Fruit fly (Drosophila melanogaster) whole organism, embryonic: ENCODE data around the gene CG17930.

ENCODE experiments used
- ATbp ChIP-seq: fragments of 200-800 bp; sonication (Bioruptor generic); optimal IDR thresholded peaks from 2 replicates; lab custom pipeline; 2017; ENCODE audit warnings: missing biosample characterization, mild to moderate bottlenecking, missing genetic modification characterization, missing genetic modification reagents
- Asciz ChIP-seq: fragments of 200-800 bp; sonication (Bioruptor generic); optimal IDR thresholded peaks from 2 replicates; lab custom pipeline; 2017; ENCODE audit warnings: missing biosample characterization, mild to moderate bottlenecking, missing genetic modification characterization, missing genetic modification reagents
- B-H2 ChIP-seq: fragments of 200-800 bp; sonication (Bioruptor generic); optimal IDR thresholded peaks from 2 replicates; lab custom pipeline; 2018; ENCODE audit warnings: missing biosample characterization, mild to moderate bottlenecking, missing genetic modification characterization
- CG1024 ChIP-seq: fragments of 200-800 bp; sonication (Bioruptor generic); IDR thresholded peaks from 2 replicates; pipeline ENCODE4 v1.3.6; 2022; ENCODE audit warnings: missing biosample characterization, missing genetic modification characterization
- CG10366 ChIP-seq: fragments of 200-800 bp; sonication (Bioruptor generic); IDR thresholded peaks from 2 replicates; pipeline ENCODE4 v1.3.6; 2022; ENCODE audit warnings: missing biosample characterization, missing genetic modification characterization
- CG12155 ChIP-seq: fragments of 200-800 bp; sonication (Bioruptor generic); optimal IDR thresholded peaks from 3 replicates; lab custom pipeline; 2016; ENCODE audit warnings: missing biosample characterization, missing genetic modification characterization
- CG12236 ChIP-seq: fragments of 200-800 bp; sonication (Bioruptor generic); optimal IDR thresholded peaks from 2 replicates; lab custom pipeline; 2016; ENCODE audit warnings: missing biosample characterization, missing genetic modification characterization
- CG13287 ChIP-seq: fragments of 200-800 bp; sonication (Bioruptor generic); IDR thresholded peaks from 2 replicates; pipeline ENCODE4 v1.3.6; 2022; ENCODE audit warnings: missing biosample characterization, missing genetic modification characterization; ENCODE audit not compliant: partially characterized antibody
- CG15269 ChIP-seq: fragments of 200-800 bp; sonication (Bioruptor generic); optimal IDR thresholded peaks from 2 replicates; lab custom pipeline; 2018; ENCODE audit warnings: missing biosample characterization, mild to moderate bottlenecking, missing genetic modification characterization, moderate library complexity
- CG15601 ChIP-seq: fragments of 200-800 bp; sonication (Bioruptor generic); optimal IDR thresholded peaks from 3 replicates; lab custom pipeline; 2019; ENCODE audit warnings: missing biosample characterization, mild to moderate bottlenecking, missing genetic modification characterization, moderate library complexity
- CG17361 ChIP-seq: fragments of 200-800 bp; sonication (Bioruptor generic); IDR thresholded peaks from 3 replicates; pipeline ENCODE4 v1.3.6; 2022; ENCODE audit warnings: missing biosample characterization, missing genetic modification characterization
- CG17912 ChIP-seq: fragments of 200-800 bp; sonication (Bioruptor generic); optimal IDR thresholded peaks from 2 replicates; lab custom pipeline; 2018; ENCODE audit warnings: missing biosample characterization, mild to moderate bottlenecking, missing genetic modification characterization
- CG18262 ChIP-seq: fragments of 200-800 bp; optimal IDR thresholded peaks from 3 replicates; lab custom pipeline; 2019; ENCODE audit warnings: missing biosample characterization, mild to moderate bottlenecking, missing genetic modification characterization, moderate library complexity
- CG18476 ChIP-seq: fragments of 200-800 bp; sonication (Bioruptor generic); optimal IDR thresholded peaks from 2 replicates; lab custom pipeline; 2016; ENCODE audit warnings: missing biosample characterization, mild to moderate bottlenecking, missing genetic modification characterization
- CG2678 ChIP-seq: fragments of 200-800 bp; sonication (Bioruptor generic); optimal IDR thresholded peaks from 3 replicates; lab custom pipeline; 2019; ENCODE audit warnings: missing biosample characterization, mild to moderate bottlenecking, missing genetic modification characterization, moderate library complexity
- CG3163 ChIP-seq: fragments of 200-800 bp; sonication (Bioruptor generic); optimal IDR thresholded peaks from 3 replicates; lab custom pipeline; 2016; ENCODE audit warnings: missing biosample characterization, missing genetic modification characterization
- CG43689 ChIP-seq: fragments of 200-800 bp; sonication (Bioruptor generic); IDR thresholded peaks from 2 replicates; pipeline ENCODE4 v1.3.6; 2022; ENCODE audit warnings: missing biosample characterization, missing genetic modification characterization
- CG6791 ChIP-seq: fragments of 200-800 bp; sonication (Bioruptor generic); IDR thresholded peaks from 3 replicates; pipeline ENCODE4 v1.3.6; 2022; ENCODE audit warnings: missing biosample characterization, missing genetic modification characterization; ENCODE audit not compliant: partially characterized antibody
- CG7357 ChIP-seq: fragments of 200-800 bp; sonication (Bioruptor generic); IDR thresholded peaks from 3 replicates; pipeline ENCODE4 v1.3.6; 2022; ENCODE audit warnings: missing biosample characterization, missing genetic modification characterization
- CG7556 ChIP-seq: fragments of 200-800 bp; sonication (Bioruptor generic); optimal IDR thresholded peaks from 2 replicates; lab custom pipeline; 2017; ENCODE audit warnings: missing biosample characterization, mild to moderate bottlenecking, missing genetic modification characterization
- CG9817 ChIP-seq: fragments of 200-800 bp; sonication (Bioruptor generic); optimal IDR thresholded peaks from 2 replicates; lab custom pipeline; 2018; ENCODE audit warnings: missing biosample characterization, mild to moderate bottlenecking, missing genetic modification characterization, moderate library complexity
- Dll ChIP-seq: fragments of 200-800 bp; sonication (Bioruptor generic); IDR thresholded peaks from 4 replicates; pipeline ENCODE4 v1.3.6; 2022; ENCODE audit warnings: missing biosample characterization, missing genetic modification characterization; ENCODE audit not compliant: partially characterized antibody
- Doc2 ChIP-seq: fragments of 200-800 bp; sonication (Bioruptor generic); IDR thresholded peaks from 2 replicates; pipeline ENCODE4 v1.3.6; 2022; ENCODE audit warnings: missing biosample characterization, missing genetic modification characterization
- Drgx ChIP-seq: fragments of 200-800 bp; sonication (Bioruptor generic); IDR thresholded peaks from 2 replicates; pipeline ENCODE4 v1.3.6; 2022; ENCODE audit warnings: missing biosample characterization, missing genetic modification characterization
- ERR ChIP-seq: fragments of 200-800 bp; sonication (Bioruptor generic); optimal IDR thresholded peaks from 2 replicates; lab custom pipeline; 2016; ENCODE audit warnings: missing biosample characterization, missing genetic modification characterization
- Fer2 ChIP-seq: fragments of 200-800 bp; sonication (Bioruptor generic); optimal IDR thresholded peaks from 2 replicates; lab custom pipeline; 2018; ENCODE audit warnings: missing biosample characterization, mild to moderate bottlenecking, missing genetic modification characterization, moderate library complexity
- Hmx ChIP-seq: fragments of 200-800 bp; sonication (Bioruptor generic); optimal IDR thresholded peaks from 2 replicates; lab custom pipeline; 2016; ENCODE audit warnings: missing biosample characterization, missing genetic modification characterization
- Hr51 ChIP-seq, 2 experiments: fragments of 200-800 bp; sonication (Bioruptor generic); optimal IDR thresholded peaks; 2 replicates in 1 of 2; 3 replicates in 1 of 2; lab custom pipeline; 2016 to 2018; ENCODE audit warnings: missing biosample characterization in 2 of 2, missing genetic modification characterization in 2 of 2, mild to moderate bottlenecking in 1 of 2, moderate library complexity in 1 of 2
- Hsf ChIP-seq: fragments of 200-800 bp; sonication (Bioruptor generic); optimal IDR thresholded peaks from 3 replicates; lab custom pipeline; 2016; ENCODE audit warnings: missing biosample characterization, missing genetic modification characterization
- Mes4 ChIP-seq: fragments of 200-800 bp; sonication (Bioruptor generic); optimal IDR thresholded peaks from 2 replicates; lab custom pipeline; 2016; ENCODE audit warnings: missing biosample characterization, missing genetic modification characterization
- NfI ChIP-seq: fragments of 200-800 bp; sonication (Bioruptor generic); optimal IDR thresholded peaks from 3 replicates; lab custom pipeline; 2018; ENCODE audit warnings: missing biosample characterization, mild to moderate bottlenecking, missing genetic modification characterization, moderate library complexity
- Sox100B ChIP-seq: fragments of 200-800 bp; sonication (Bioruptor generic); optimal IDR thresholded peaks from 3 replicates; lab custom pipeline; 2018; ENCODE audit warnings: missing biosample characterization, mild to moderate bottlenecking, missing genetic modification characterization
- Trl ChIP-seq, 3 experiments: fragments of >200 bp in 2 of 3; fragments of 200-800 bp in 1 of 3; sonication (Bioruptor generic) in 1 of 3; optimal IDR thresholded peaks; 2 replicates in 1 of 3; 3 replicates in 2 of 3; lab custom pipeline; 2016 to 2017; ENCODE audit warnings: missing biosample characterization in 1 of 3, missing genetic modification characterization in 1 of 3
- al ChIP-seq: fragments of 200-800 bp; sonication (Bioruptor generic); IDR thresholded peaks from 2 replicates; pipeline ENCODE4 v1.3.6; 2022; ENCODE audit warnings: missing biosample characterization, missing genetic modification characterization
- bigmax ChIP-seq: fragments of 200-800 bp; sonication (Bioruptor generic); optimal IDR thresholded peaks from 2 replicates; lab custom pipeline; 2018; ENCODE audit warnings: missing biosample characterization, mild to moderate bottlenecking, missing genetic modification characterization
- cad ChIP-seq: fragments of >200 bp; optimal IDR thresholded peaks from 2 replicates; lab custom pipeline; 2017; ENCODE audit warnings: missing biosample characterization, missing genetic modification characterization
- cas ChIP-seq: fragments of 200-800 bp; sonication (Bioruptor generic); IDR thresholded peaks from 2 replicates; pipeline ENCODE4 v1.3.6; 2022; ENCODE audit warnings: missing biosample characterization, missing genetic modification characterization
- cato ChIP-seq: fragments of 200-800 bp; sonication (Bioruptor generic); optimal IDR thresholded peaks from 2 replicates; lab custom pipeline; 2016; ENCODE audit warnings: missing biosample characterization, missing genetic modification characterization, borderline replicate concordance
- danr ChIP-seq: fragments of 200-800 bp; sonication (Bioruptor generic); IDR thresholded peaks from 2 replicates; pipeline ENCODE4 v1.3.6; 2022; ENCODE audit warnings: missing biosample characterization, missing genetic modification characterization
- dati ChIP-seq: fragments of 200-800 bp; sonication (Bioruptor generic); IDR thresholded peaks from 2 replicates; pipeline ENCODE4 v1.3.6; 2022; ENCODE audit warnings: missing biosample characterization, missing genetic modification characterization
- fru ChIP-seq: fragments of >200 bp; optimal IDR thresholded peaks from 2 replicates; lab custom pipeline; 2017
- gsb ChIP-seq: fragments of 200-800 bp; sonication (Bioruptor generic); IDR thresholded peaks from 2 replicates; pipeline ENCODE4 v1.3.6; 2022; ENCODE audit warnings: missing biosample characterization, missing genetic modification characterization
- ham ChIP-seq: fragments of 200-800 bp; sonication (Bioruptor generic); IDR thresholded peaks from 2 replicates; pipeline ENCODE4 v1.3.6; 2022; ENCODE audit warnings: missing biosample characterization, missing genetic modification characterization
- jumu ChIP-seq: fragments of 200-800 bp; sonication (Bioruptor generic); optimal IDR thresholded peaks from 3 replicates; lab custom pipeline; 2016; ENCODE audit warnings: missing biosample characterization, missing genetic modification characterization
- lmd ChIP-seq: fragments of 200-800 bp; sonication (Bioruptor generic); IDR thresholded peaks from 2 replicates; pipeline ENCODE4 v1.3.6; 2022; ENCODE audit warnings: missing biosample characterization, missing genetic modification characterization
- sens-2 ChIP-seq: fragments of 200-800 bp; sonication (Bioruptor generic); IDR thresholded peaks from 2 replicates; pipeline ENCODE4 v1.3.6; 2022; ENCODE audit warnings: missing biosample characterization, missing genetic modification characterization
- trem ChIP-seq: fragments of 200-800 bp; optimal IDR thresholded peaks from 3 replicates; lab custom pipeline; 2019; ENCODE audit warnings: missing biosample characterization, mild to moderate bottlenecking, missing genetic modification characterization, moderate library complexity
- trh ChIP-seq: fragments of 200-800 bp; sonication (Bioruptor generic); optimal IDR thresholded peaks from 2 replicates; lab custom pipeline; 2016; ENCODE audit warnings: missing biosample characterization, missing genetic modification characterization
- vvl ChIP-seq: fragments of 200-800 bp; sonication (Bioruptor generic); IDR thresholded peaks from 2 replicates; pipeline ENCODE4 v1.3.6; 2022; ENCODE audit warnings: missing biosample characterization, missing genetic modification characterization
- wor ChIP-seq: fragments of 200-800 bp; sonication (Bioruptor generic); IDR thresholded peaks from 2 replicates; pipeline ENCODE4 v1.3.6; 2022; ENCODE audit warnings: missing biosample characterization, missing genetic modification characterization
- z ChIP-seq: fragments of 200-800 bp; sonication (Bioruptor generic); IDR thresholded peaks from 3 replicates; pipeline ENCODE4 v1.3.6; 2022; ENCODE audit warnings: missing biosample characterization, missing genetic modification characterization

Gene CG17930

dm6 chr3R:16282080-16282690 is 45.5 kb upstream of the CG17930 start (continued):
- TF ChIP-seq ATbp (GFP tag; lab: Kevin White, UChicago), result peak; percentile 19
- TF ChIP-seq gsb (GFP tag; lab: Robert Waterston, UW), result no peak
- TF ChIP-seq Doc2 (GFP tag; lab: Robert Waterston, UW), result no peak
- no peak for TF ChIP-seq CG43689 (GFP tag; lab: Robert Waterston, UW)
- no peak for TF ChIP-seq NfI
- no peak for TF ChIP-seq vvl (GFP tag; lab: Robert Waterston, UW)
- no peak for TF ChIP-seq danr
- peak; percentile 42; the same call in 1 of the 2 replicates for TF ChIP-seq CG1024
- no peak for TF ChIP-seq CG18262 (tag; lab: Kevin White, UChicago)
- no peak for TF ChIP-seq Hr51 (GFP tag; optimal IDR thresholded peaks at IDR 0.05; lab: Kevin White, UChicago)
- TF ChIP-seq Fer2 (tag; lab: Kevin White, UChicago), result no peak
- TF ChIP-seq fru (lab: Kevin White, UChicago), result no peak
- no peak for TF ChIP-seq trh (GFP tag; lab: Kevin White, UChicago)
- TF ChIP-seq CG17912 (GFP tag; lab: Kevin White, UChicago), result peak; percentile 2
- peak; percentile 66; the same call in 2 of the 3 replicates for TF ChIP-seq z (GFP tag; lab: Robert Waterston, UW)
- TF ChIP-seq sens-2 (GFP tag; lab: Robert Waterston, UW), result no peak
- TF ChIP-seq Sox100B (GFP tag; lab: Kevin White, UChicago), result peak; percentile 27
- no peak for TF ChIP-seq Dll
- TF ChIP-seq Hmx, result no peak
- TF ChIP-seq B-H2 (GFP tag; lab: Kevin White, UChicago), result no peak
- TF ChIP-seq trem (tag; lab: Kevin White, UChicago), result no peak
- no peak for TF ChIP-seq CG9817 (tag; lab: Kevin White, UChicago)
- no peak for TF ChIP-seq cas (GFP tag; lab: Robert Waterston, UW)
- TF ChIP-seq Mes4, result no peak
- TF ChIP-seq al (GFP tag; lab: Robert Waterston, UW), result no peak
- TF ChIP-seq ham (GFP tag; lab: Robert Waterston, UW), result no peak
- TF ChIP-seq CG7556 (GFP tag; lab: Kevin White, UChicago), result no peak
- peak; percentile 2 for TF ChIP-seq CG2678 (tag; lab: Kevin White, UChicago)
- no peak for TF ChIP-seq CG13287 (GFP tag; lab: Robert Waterston, UW)
- TF ChIP-seq CG6791 (GFP tag; lab: Robert Waterston, UW), result peak; percentile 48; the same call in 1 of the 3 replicates
- TF ChIP-seq CG15601 (tag; lab: Kevin White, UChicago), result no peak
- no peak for TF ChIP-seq Trl (optimal IDR thresholded peaks at IDR 0.05; lab: Kevin White, UChicago)
- TF ChIP-seq Trl (GFP tag; optimal IDR thresholded peaks at IDR 0.05; lab: Kevin White, UChicago), result no peak
- no peak for TF ChIP-seq CG15269 (tag; lab: Kevin White, UChicago)
- TF ChIP-seq CG3163 (GFP tag; lab: Kevin White, UChicago), result peak; percentile 1
- no peak for TF ChIP-seq ERR (GFP tag; lab: Kevin White, UChicago)
- 0 out of 2 replicates have a peak, but pooled peaks have one; percentile 7 for TF ChIP-seq Drgx (GFP tag; lab: Robert Waterston, UW)
- TF ChIP-seq CG12155, result no peak
- peak; percentile 88 for TF ChIP-seq cad (GFP tag; lab: Kevin White, UChicago)
- no peak for TF ChIP-seq wor
- no peak for TF ChIP-seq CG10366
- TF ChIP-seq lmd (GFP tag; lab: Robert Waterston, UW), result no peak
- no peak for TF ChIP-seq jumu (GFP tag; lab: Kevin White, UChicago)
- no peak for TF ChIP-seq Hsf
- TF ChIP-seq CG17361 (GFP tag; lab: Robert Waterston, UW), result 0 out of 3 replicates have a peak, but pooled peaks have one; percentile 14
- no peak for TF ChIP-seq dati (GFP tag; lab: Robert Waterston, UW)
- TF ChIP-seq CG7357 (GFP tag; lab: Robert Waterston, UW), result 0 out of 3 replicates have a peak, but pooled peaks have one; percentile 32
- TF ChIP-seq Asciz (GFP tag; lab: Kevin White, UChicago), result no peak
- TF ChIP-seq CG12236 (GFP tag; lab: Kevin White, UChicago), result no peak
- no peak for TF ChIP-seq cato (GFP tag; lab: Kevin White, UChicago)
- TF ChIP-seq CG18476 (GFP tag; lab: Kevin White, UChicago), result peak; percentile 1
- no peak for TF ChIP-seq bigmax (GFP tag; lab: Kevin White, UChicago)
